Worm (Caenorhabditis elegans) whole organism, L4/young adult: ENCODE results near the gene str-61.

Source experiments
- W03F9.2 ChIP-seq: fragments of 150-350 bp; optimal IDR thresholded peaks from 2 replicates; lab custom pipeline; 2014; ENCODE audit warnings: missing biosample characterization, missing genetic modification characterization
- dao-5 ChIP-seq: sonication (generic microtip); optimal IDR thresholded peaks from 2 replicates; lab custom pipeline; 2016; ENCODE audit warnings: missing genotype, missing genetic modification characterization, moderate library complexity, missing compliant biosample characterization
- him-1 ChIP-seq: sonication (generic microtip); optimal IDR thresholded peaks from 2 replicates; lab custom pipeline; 2016; ENCODE audit warnings: missing genotype, missing genetic modification reagents, missing genetic modification characterization, missing compliant biosample characterization

ce11 chrV:16685725-16686124 is 14.6 kb upstream of the str-61 start, which contains the start of gene srw-43:
- TF ChIP-seq dao-5 (no peak), him-1 (tag; lab: Kevin White, UChicago) (no peak), W03F9.2 (tag; lab: Kevin White, UChicago) (no peak)
